Fruit fly (Drosophila melanogaster): ENCODE measurements around the gene CG45075.
A peak's percentile ranks its signal among the peaks of the same experiment; 100 is the strongest.

Gene CG45075

DNA sequence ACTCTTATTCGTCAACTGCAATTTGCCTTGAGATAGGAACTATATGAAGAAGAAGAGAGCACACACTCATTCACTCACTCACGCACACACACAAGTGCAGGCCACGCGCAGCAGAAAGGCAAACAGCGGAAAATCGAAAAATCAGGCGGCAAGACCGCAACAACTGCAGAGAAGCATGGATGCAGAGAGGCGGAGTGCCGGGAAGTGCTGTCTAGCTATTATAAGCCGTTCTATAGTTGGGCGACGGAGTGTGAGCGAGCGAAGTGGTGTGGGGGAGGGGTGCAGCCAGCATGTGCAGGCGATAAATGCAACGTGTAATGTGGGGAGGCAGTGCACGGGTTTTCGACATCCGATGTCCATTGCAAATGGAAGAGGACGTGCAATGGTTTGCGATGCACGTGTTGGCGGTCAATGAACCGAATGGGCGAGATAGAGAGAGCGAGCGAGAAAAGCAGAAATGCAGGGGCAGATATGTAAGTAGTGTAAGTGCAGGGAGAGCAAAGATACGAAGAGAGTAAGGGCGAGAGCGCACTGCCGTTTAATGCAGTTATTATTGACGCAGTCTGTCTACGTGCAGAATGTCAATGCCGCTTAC lies 12.4 kb upstream of the CG45075 start (continued):
- TF ChIP-seq grn (GFP tag; optimal IDR thresholded peaks at IDR 0.05) (no peak), pnt (GFP tag; optimal IDR thresholded peaks at IDR 0.05) (no peak), CG1603 (tag; optimal IDR thresholded peaks at IDR 0.05) (no peak), MESR4 (GFP tag; optimal IDR thresholded peaks at IDR 0.05) (no peak), CG14860 (GFP tag; IDR thresholded peaks at IDR 0.05; ENCODE audit: partially characterized antibody) (peak; percentile 20; the same call in 1 of the 3 replicates), CG1647 (GFP tag; optimal IDR thresholded peaks at IDR 0.05) (no peak), Hsf (GFP tag; optimal IDR thresholded peaks at IDR 0.05) (no peak), zfh2 (GFP tag; optimal IDR thresholded peaks at IDR 0.05) (no peak), CG32532 (GFP tag; IDR thresholded peaks at IDR 0.05) (no peak), Fer2 (tag; optimal IDR thresholded peaks at IDR 0.05) (no peak), HLH3B (GFP tag; IDR thresholded peaks at IDR 0.05) (no peak), YL-1 (GFP tag; optimal IDR thresholded peaks at IDR 0.05) (no peak), D19B (GFP tag; optimal IDR thresholded peaks at IDR 0.05) (no peak), bsh (GFP tag; optimal IDR thresholded peaks at IDR 0.05) (no peak), Ptx1 (GFP tag; IDR thresholded peaks at IDR 0.05) (no peak), insv (GFP tag; optimal IDR thresholded peaks at IDR 0.05) (peak in 1 of 2 experiments; percentile 74), CG34224 (GFP tag; IDR thresholded peaks at IDR 0.05; ENCODE audit: partially characterized antibody) (no peak), CG12391 (tag; optimal IDR thresholded peaks at IDR 0.05) (no peak), CG9932 (GFP tag; IDR thresholded peaks at IDR 0.05) (no peak), Atf6 (GFP tag; IDR thresholded peaks at IDR 0.05) (no peak), wor (GFP tag; IDR thresholded peaks at IDR 0.05) (no peak), CG4424 (GFP tag; optimal IDR thresholded peaks at IDR 0.05) (no peak), nmo (GFP tag; optimal IDR thresholded peaks at IDR 0.05) (peak; percentile 51), sug (tag; optimal IDR thresholded peaks at IDR 0.05) (no peak), so (GFP tag; IDR thresholded peaks at IDR 0.05) (no peak), zf30C (GFP tag; optimal IDR thresholded peaks at IDR 0.05) (no peak), Sry-δ (GFP tag; optimal IDR thresholded peaks at IDR 0.05) (no peak), CG13424 (tag; optimal IDR thresholded peaks at IDR 0.05) (no peak), Dip3 (GFP tag; optimal IDR thresholded peaks at IDR 0.05) (no peak), dan (GFP tag; IDR thresholded peaks at IDR 0.05) (no peak), CG11085 (GFP tag; IDR thresholded peaks at IDR 0.05) (no peak), CG13894 (tag; optimal IDR thresholded peaks at IDR 0.05) (no peak), CG2116 (GFP tag; optimal IDR thresholded peaks at IDR 0.05) (no peak), CG11247 (GFP tag; IDR thresholded peaks at IDR 0.05) (no peak), Deaf1 (tag; optimal IDR thresholded peaks at IDR 0.05) (peak; percentile 53), NC2α (GFP tag; optimal IDR thresholded peaks at IDR 0.05) (no peak), Spps (tag; optimal IDR thresholded peaks at IDR 0.05) (no peak), pb (GFP tag; optimal IDR thresholded peaks at IDR 0.05) (no peak), CG1792 (GFP tag; optimal IDR thresholded peaks at IDR 0.05) (no peak), CG12744 (GFP tag; optimal IDR thresholded peaks at IDR 0.05) (no peak), CG14050 (GFP tag; IDR thresholded peaks at IDR 0.05) (no peak), unc-4 (GFP tag; IDR thresholded peaks at IDR 0.05; ENCODE audit: partially characterized antibody) (no peak), Meics (GFP tag; optimal IDR thresholded peaks at IDR 0.05) (no peak), chn (GFP tag; optimal IDR thresholded peaks at IDR 0.05) (peak; percentile 69), seq (GFP tag; IDR thresholded peaks at IDR 0.05) (no peak), CG15696 (tag; optimal IDR thresholded peaks at IDR 0.05) (peak; percentile 14), Sox100B (GFP tag; optimal IDR thresholded peaks at IDR 0.05) (no peak), CG14965 (GFP tag; optimal IDR thresholded peaks at IDR 0.05; ENCODE audit: borderline replicate concordance) (no peak), exex (tag; optimal IDR thresholded peaks at IDR 0.05) (no peak), H2.0 (GFP tag; IDR thresholded peaks at IDR 0.05) (no peak), Bdp1 (GFP tag; optimal IDR thresholded peaks at IDR 0.05) (no peak)

Measured in whole organism, embryonic.